Fruit fly (Drosophila melanogaster) whole organism, adult: ENCODE measurements around the gene CG42232.

Experiments
- CG11617 ChIP-seq: fragments of 200-800 bp; sonication (Bioruptor generic); optimal IDR thresholded peaks from 2 replicates; lab custom pipeline; 2017; ENCODE audit warnings: mild to moderate bottlenecking, missing biosample characterization, missing genetic modification reagents, missing genetic modification characterization
- CG14711 ChIP-seq: fragments of 200-800 bp; sonication (Bioruptor generic); optimal IDR thresholded peaks from 2 replicates; lab custom pipeline; 2018; ENCODE audit warnings: missing biosample characterization, mild to moderate bottlenecking, missing genetic modification characterization, moderate library complexity
- CG7101 ChIP-seq: fragments of 200-800 bp; sonication (Bioruptor generic); optimal IDR thresholded peaks from 2 replicates; lab custom pipeline; 2018; ENCODE audit warnings: missing biosample characterization, mild to moderate bottlenecking, missing genetic modification characterization, moderate library complexity
- Clk ChIP-seq: fragments of 200-800 bp; sonication (Bioruptor generic); optimal IDR thresholded peaks from 2 replicates; lab custom pipeline; 2017; ENCODE audit warnings: missing biosample characterization, missing genetic modification characterization
- Mnt ChIP-seq: fragments of 200-800 bp; sonication (Bioruptor generic); optimal IDR thresholded peaks from 2 replicates; lab custom pipeline; 2016; ENCODE audit warnings: missing biosample characterization, mild to moderate bottlenecking, missing genetic modification characterization
- cic ChIP-seq: fragments of 200-800 bp; sonication (Bioruptor generic); optimal IDR thresholded peaks from 2 replicates; lab custom pipeline; 2017; ENCODE audit warnings: missing biosample characterization, mild to moderate bottlenecking, missing genetic modification characterization, moderate library complexity
- kay ChIP-seq: fragments of 200-800 bp; sonication (Bioruptor generic); peaks from one replicate; lab custom pipeline; 2016; ENCODE audit warnings: missing biosample characterization, missing genetic modification characterization, borderline replicate concordance
- ovo ChIP-seq: fragments of 200-800 bp; sonication (Bioruptor generic); optimal IDR thresholded peaks from 2 replicates; lab custom pipeline; 2016; ENCODE audit warnings: missing biosample characterization, missing genetic modification characterization
- tj ChIP-seq: fragments of 200-800 bp; sonication (Bioruptor generic); optimal IDR thresholded peaks from 3 replicates; lab custom pipeline; 2017; ENCODE audit warnings: missing biosample characterization, mild to moderate bottlenecking, missing genetic modification characterization, moderate library complexity
- toe ChIP-seq: fragments of 200-800 bp; sonication (Bioruptor generic); optimal IDR thresholded peaks from 2 replicates; lab custom pipeline; 2016; ENCODE audit warnings: missing biosample characterization, missing genetic modification characterization

- TF ChIP-seq CG7101 (tag; lab: Kevin White, UChicago): no peak
- peak; percentile 47 for TF ChIP-seq ovo
- TF ChIP-seq CG14711 (tag; lab: Kevin White, UChicago): no peak
- TF ChIP-seq kay: peak; percentile 99
- TF ChIP-seq Mnt (GFP tag; lab: Kevin White, UChicago): peak; percentile 32
- TF ChIP-seq cic (GFP tag; lab: Kevin White, UChicago): peak; percentile 41
- TF ChIP-seq Clk: no peak
- TF ChIP-seq toe (GFP tag; lab: Kevin White, UChicago): no peak
- TF ChIP-seq tj (GFP tag; lab: Kevin White, UChicago): no peak
- no peak for TF ChIP-seq CG11617
Measured at dm6 chr3R:16452954-16453587, 16.4 kb downstream of the CG42232 start.
